Fruit fly (Drosophila melanogaster) whole organism, embryonic: Measurements from ENCODE around the gene unc-119.

Source experiments
- B-H1 ChIP-seq: fragments of 200-800 bp; sonication (Bioruptor generic); IDR thresholded peaks from 3 replicates; pipeline ENCODE4 v1.3.6; 2022; ENCODE audit warnings: missing biosample characterization, missing genetic modification characterization
- CG10209 ChIP-seq: fragments of 200-800 bp; sonication (Bioruptor generic); optimal IDR thresholded peaks from 3 replicates; lab custom pipeline; 2017; ENCODE audit warnings: missing biosample characterization, mild to moderate bottlenecking, missing genetic modification characterization, missing genetic modification reagents
- CG10462 ChIP-seq: fragments of 200-800 bp; sonication (Bioruptor generic); optimal IDR thresholded peaks from 2 replicates; lab custom pipeline; 2016; ENCODE audit warnings: missing biosample characterization, missing genetic modification characterization
- CG10565 ChIP-seq: fragments of 200-800 bp; sonication (Bioruptor generic); optimal IDR thresholded peaks from 3 replicates; lab custom pipeline; 2016; ENCODE audit warnings: missing biosample characterization, mild to moderate bottlenecking, missing genetic modification characterization
- CG11093 ChIP-seq: fragments of 200-800 bp; sonication (Bioruptor generic); IDR thresholded peaks from 3 replicates; pipeline ENCODE4 v1.3.6; 2022; ENCODE audit warnings: missing biosample characterization, missing genetic modification characterization
- CG12155 ChIP-seq: fragments of 200-800 bp; sonication (Bioruptor generic); optimal IDR thresholded peaks from 3 replicates; lab custom pipeline; 2016; ENCODE audit warnings: missing biosample characterization, missing genetic modification characterization
- CG12744 ChIP-seq: fragments of 200-800 bp; sonication (Bioruptor generic); optimal IDR thresholded peaks from 2 replicates; lab custom pipeline; 2016; ENCODE audit warnings: missing biosample characterization, missing genetic modification characterization
- CG13296 ChIP-seq: fragments of 200-800 bp; sonication (Bioruptor generic); optimal IDR thresholded peaks from 3 replicates; lab custom pipeline; 2018; ENCODE audit warnings: missing biosample characterization, mild to moderate bottlenecking, missing genetic modification characterization
- CG14441 ChIP-seq: fragments of 200-800 bp; sonication (Bioruptor generic); IDR thresholded peaks from 2 replicates; pipeline ENCODE4 v1.3.6; 2022; ENCODE audit warnings: missing biosample characterization, missing genetic modification characterization
- CG15601 ChIP-seq: fragments of 200-800 bp; sonication (Bioruptor generic); optimal IDR thresholded peaks from 3 replicates; lab custom pipeline; 2019; ENCODE audit warnings: missing biosample characterization, mild to moderate bottlenecking, missing genetic modification characterization, moderate library complexity
- CG16815 ChIP-seq: fragments of 200-800 bp; sonication (Bioruptor generic); optimal IDR thresholded peaks from 3 replicates; lab custom pipeline; 2017; ENCODE audit warnings: missing biosample characterization, mild to moderate bottlenecking, missing genetic modification characterization
- CG31388 ChIP-seq: fragments of 200-800 bp; sonication (Bioruptor generic); optimal IDR thresholded peaks from 2 replicates; lab custom pipeline; 2016; ENCODE audit warnings: missing biosample characterization, missing genetic modification characterization
- CG5180 ChIP-seq: fragments of 200-800 bp; sonication (Bioruptor generic); optimal IDR thresholded peaks from 3 replicates; lab custom pipeline; 2017; ENCODE audit warnings: missing biosample characterization, missing genetic modification characterization, mild to moderate bottlenecking, moderate library complexity, missing genetic modification reagents
- CG6813 ChIP-seq: fragments of 200-800 bp; sonication (Bioruptor generic); optimal IDR thresholded peaks from 2 replicates; lab custom pipeline; 2017; ENCODE audit warnings: missing biosample characterization, missing genetic modification characterization, mild to moderate bottlenecking, moderate library complexity, missing genetic modification reagents
- CG7357 ChIP-seq: fragments of 200-800 bp; sonication (Bioruptor generic); IDR thresholded peaks from 3 replicates; pipeline ENCODE4 v1.3.6; 2022; ENCODE audit warnings: missing biosample characterization, missing genetic modification characterization
- CG7928 ChIP-seq: fragments of 200-800 bp; sonication (Bioruptor generic); optimal IDR thresholded peaks from 2 replicates; lab custom pipeline; 2017; ENCODE audit warnings: missing biosample characterization, mild to moderate bottlenecking, missing genetic modification characterization
- CG7963 ChIP-seq: fragments of 200-800 bp; sonication (Bioruptor generic); IDR thresholded peaks from 3 replicates; pipeline ENCODE4 v1.3.6; 2022; ENCODE audit warnings: missing biosample characterization, missing genetic modification characterization; ENCODE audit not compliant: partially characterized antibody
- Dll ChIP-seq: fragments of 200-800 bp; sonication (Bioruptor generic); IDR thresholded peaks from 4 replicates; pipeline ENCODE4 v1.3.6; 2022; ENCODE audit warnings: missing biosample characterization, missing genetic modification characterization; ENCODE audit not compliant: partially characterized antibody
- Dref ChIP-seq: fragments of 200-800 bp; sonication (Bioruptor generic); IDR thresholded peaks from 2 replicates; pipeline ENCODE4 v1.3.6; 2022; ENCODE audit warnings: missing biosample characterization, missing genetic modification characterization
- ERR ChIP-seq: fragments of 200-800 bp; sonication (Bioruptor generic); optimal IDR thresholded peaks from 2 replicates; lab custom pipeline; 2016; ENCODE audit warnings: missing biosample characterization, missing genetic modification characterization
- Fer3 ChIP-seq: fragments of 200-800 bp; sonication (Bioruptor generic); optimal IDR thresholded peaks from 2 replicates; lab custom pipeline; 2018; ENCODE audit warnings: missing biosample characterization, mild to moderate bottlenecking, missing genetic modification characterization, moderate library complexity
- MTF-1 ChIP-seq: fragments of 200-800 bp; sonication (Bioruptor generic); optimal IDR thresholded peaks from 2 replicates; lab custom pipeline; 2018; ENCODE audit warnings: missing biosample characterization, mild to moderate bottlenecking, missing genetic modification characterization, borderline replicate concordance
- Neu2 ChIP-seq: fragments of 200-800 bp; sonication (Bioruptor generic); optimal IDR thresholded peaks from 3 replicates; lab custom pipeline; 2016; ENCODE audit warnings: missing biosample characterization, missing genetic modification characterization, borderline replicate concordance
- Nf-YA ChIP-seq: fragments of 200-800 bp; sonication (Bioruptor generic); IDR thresholded peaks from 2 replicates; pipeline ENCODE4 v1.3.6; 2022; ENCODE audit warnings: missing biosample characterization, missing genetic modification characterization
- ap ChIP-seq: fragments of 200-800 bp; sonication (Bioruptor generic); IDR thresholded peaks from 2 replicates; pipeline ENCODE4 v1.3.6; 2022; ENCODE audit warnings: missing biosample characterization, missing genetic modification characterization
- chm ChIP-seq: fragments of 200-800 bp; sonication (Bioruptor generic); IDR thresholded peaks from 2 replicates; pipeline ENCODE4 v1.3.6; 2022; ENCODE audit warnings: missing biosample characterization, missing genetic modification characterization
- chn ChIP-seq: fragments of 200-800 bp; sonication (Bioruptor generic); optimal IDR thresholded peaks from 2 replicates; lab custom pipeline; 2016; ENCODE audit warnings: missing biosample characterization, missing genetic modification characterization
- croc ChIP-seq: fragments of 200-800 bp; sonication (Bioruptor generic); conservative IDR thresholded peaks from 3 replicates; pipeline ENCODE4 v1.3.6; 2022; ENCODE audit warnings: missing biosample characterization, missing genetic modification characterization
- cwo ChIP-seq: fragments of 200-800 bp; sonication (Bioruptor generic); optimal IDR thresholded peaks from 3 replicates; lab custom pipeline; 2017; ENCODE audit warnings: missing biosample characterization, missing genetic modification characterization, mild to moderate bottlenecking, moderate library complexity, missing genetic modification reagents
- dmrt99B ChIP-seq: fragments of 200-800 bp; sonication (Bioruptor generic); optimal IDR thresholded peaks from 2 replicates; lab custom pipeline; 2018; ENCODE audit warnings: missing biosample characterization, mild to moderate bottlenecking, missing genetic modification characterization, moderate library complexity
- dpn ChIP-seq, 2 experiments: fragments of 200-800 bp; sonication (Bioruptor generic); optimal IDR thresholded peaks; 3 replicates each; lab custom pipeline; 2016; ENCODE audit warnings: missing biosample characterization in 2 of 2, missing genetic modification characterization in 2 of 2
- eve ChIP-seq, 2 experiments: fragments of >200 bp; optimal IDR thresholded peaks; 2 replicates each; lab custom pipeline; 2017; ENCODE audit warnings: missing biosample characterization in 2 of 2, missing genetic modification characterization in 2 of 2
- fd3F ChIP-seq: fragments of 200-800 bp; sonication (Bioruptor generic); optimal IDR thresholded peaks from 2 replicates; lab custom pipeline; 2018; ENCODE audit warnings: missing biosample characterization, mild to moderate bottlenecking, missing genetic modification characterization, moderate library complexity
- fd96Cb ChIP-seq: fragments of 200-800 bp; sonication (Bioruptor generic); optimal IDR thresholded peaks from 2 replicates; lab custom pipeline; 2018; ENCODE audit warnings: missing biosample characterization, mild to moderate bottlenecking, missing genetic modification characterization, moderate library complexity
- gem ChIP-seq: fragments of 200-800 bp; sonication (Bioruptor generic); optimal IDR thresholded peaks from 2 replicates; lab custom pipeline; 2019; ENCODE audit warnings: missing biosample characterization, mild to moderate bottlenecking, missing genetic modification characterization, moderate library complexity
- grau ChIP-seq: fragments of 200-800 bp; optimal IDR thresholded peaks from 3 replicates; lab custom pipeline; 2019; ENCODE audit warnings: missing biosample characterization, mild to moderate bottlenecking, missing genetic modification characterization, moderate library complexity
- gt ChIP-seq: fragments of 200-800 bp; sonication (Bioruptor generic); IDR thresholded peaks from 2 replicates; pipeline ENCODE4 v1.3.6; 2022; ENCODE audit warnings: missing biosample characterization, missing genetic modification characterization
- hbn ChIP-seq: fragments of 200-800 bp; sonication (Bioruptor generic); IDR thresholded peaks from 2 replicates; pipeline ENCODE4 v1.3.6; 2022; ENCODE audit warnings: missing biosample characterization, missing genetic modification characterization; ENCODE audit not compliant: partially characterized antibody
- jing ChIP-seq: fragments of 200-800 bp; sonication (Bioruptor generic); optimal IDR thresholded peaks from 2 replicates; lab custom pipeline; 2018; ENCODE audit warnings: missing biosample characterization, mild to moderate bottlenecking, missing genetic modification characterization
- kah ChIP-seq: fragments of 200-800 bp; sonication (Bioruptor generic); optimal IDR thresholded peaks from 2 replicates; lab custom pipeline; 2018; ENCODE audit warnings: missing biosample characterization, mild to moderate bottlenecking, missing genetic modification characterization
- knrl ChIP-seq: fragments of 200-800 bp; sonication (Bioruptor generic); IDR thresholded peaks from 3 replicates; pipeline ENCODE4 v1.3.6; 2022; ENCODE audit warnings: missing biosample characterization, missing genetic modification characterization; ENCODE audit not compliant: partially characterized antibody
- mam ChIP-seq: fragments of 200-800 bp; sonication (Bioruptor generic); optimal IDR thresholded peaks from 3 replicates; lab custom pipeline; 2016; ENCODE audit warnings: missing biosample characterization, missing genetic modification characterization
- scrt ChIP-seq: fragments of 200-800 bp; sonication (Bioruptor generic); optimal IDR thresholded peaks from 2 replicates; lab custom pipeline; 2018; ENCODE audit warnings: missing biosample characterization, mild to moderate bottlenecking, missing genetic modification characterization, moderate library complexity
- sens-2 ChIP-seq: fragments of 200-800 bp; sonication (Bioruptor generic); IDR thresholded peaks from 2 replicates; pipeline ENCODE4 v1.3.6; 2022; ENCODE audit warnings: missing biosample characterization, missing genetic modification characterization
- slbo ChIP-seq: fragments of 200-800 bp; sonication (Bioruptor generic); IDR thresholded peaks from 2 replicates; pipeline ENCODE4 v1.3.6; 2022; ENCODE audit warnings: missing biosample characterization, missing genetic modification characterization
- sna ChIP-seq: fragments of 200-800 bp; sonication (Bioruptor generic); IDR thresholded peaks from 2 replicates; pipeline ENCODE4 v1.3.6; 2022; ENCODE audit warnings: missing biosample characterization, missing genetic modification characterization; ENCODE audit not compliant: partially characterized antibody
- unpg ChIP-seq: fragments of 200-800 bp; sonication (Bioruptor generic); optimal IDR thresholded peaks from 3 replicates; lab custom pipeline; 2018; ENCODE audit warnings: missing biosample characterization, mild to moderate bottlenecking, missing genetic modification characterization, moderate library complexity
- z ChIP-seq: fragments of 200-800 bp; sonication (Bioruptor generic); IDR thresholded peaks from 3 replicates; pipeline ENCODE4 v1.3.6; 2022; ENCODE audit warnings: missing biosample characterization, missing genetic modification characterization

The unc-119 gene

DNA sequence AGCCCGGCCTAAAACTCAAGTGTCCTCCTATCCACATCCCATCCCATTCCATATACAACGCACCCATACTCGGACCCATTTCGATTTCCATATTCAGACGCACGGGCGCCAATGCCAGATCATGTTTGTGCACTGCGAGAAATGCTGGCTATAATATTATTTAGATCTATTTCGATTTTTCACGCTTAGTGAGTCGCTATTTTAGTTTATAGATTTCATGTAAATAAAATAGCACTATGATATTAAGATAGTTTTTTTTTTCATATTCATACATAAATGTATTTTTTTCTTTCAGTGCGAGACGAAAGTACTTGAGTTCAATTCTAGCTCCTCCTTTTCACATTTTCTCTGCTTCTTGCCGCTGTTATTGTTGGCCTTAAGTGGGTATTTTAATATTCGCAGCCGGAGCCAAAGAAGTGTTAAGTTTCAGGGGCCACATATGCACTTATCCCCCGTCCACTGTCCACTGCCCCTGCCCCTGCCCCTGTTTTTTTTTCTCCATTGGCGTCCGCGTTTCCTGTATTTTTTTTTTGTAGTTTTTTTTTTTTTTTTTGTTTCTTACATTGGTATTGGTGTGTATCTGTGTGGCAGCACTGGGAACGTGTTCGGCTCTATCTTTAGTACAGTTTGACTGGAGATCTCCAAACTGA is 877 bp upstream of the unc-119 start (continued):
- TF ChIP-seq CG10209 (GFP tag; lab: Kevin White, UChicago) (peak; percentile 76), Dref (GFP tag; lab: Robert Waterston, UW) (no peak), CG7928 (GFP tag; lab: Kevin White, UChicago) (no peak), kah (peak; percentile 23), sna (GFP tag; lab: Robert Waterston, UW) (no peak), fd96Cb (tag; lab: Kevin White, UChicago) (peak; percentile 83), CG10565 (GFP tag; lab: Kevin White, UChicago) (peak; percentile 41), CG7963 (no peak), chm (GFP tag; lab: Robert Waterston, UW) (peak; percentile 80; the same call in 1 of the 2 replicates), ERR (GFP tag; lab: Kevin White, UChicago) (no peak), dmrt99B (tag; lab: Kevin White, UChicago) (peak; percentile 80), dpn (GFP tag; optimal IDR thresholded peaks at IDR 0.05; lab: Kevin White, UChicago) (peak; percentile 21 to 71), CG6813 (GFP tag; lab: Kevin White, UChicago) (peak; percentile 73), fd3F (GFP tag; lab: Kevin White, UChicago) (no peak), MTF-1 (GFP tag; lab: Kevin White, UChicago) (peak; percentile 74), slbo (GFP tag; lab: Robert Waterston, UW) (no peak), CG16815 (GFP tag; lab: Kevin White, UChicago) (peak; percentile 83), gt (peak; percentile 64), B-H1 (GFP tag; lab: Robert Waterston, UW) (no peak; the same call in 2 of the 3 replicates), cwo (peak; percentile 19), CG5180 (GFP tag; lab: Kevin White, UChicago) (peak; percentile 59), jing (peak; percentile 40), CG7357 (peak; percentile 52; the same call in 1 of the 3 replicates), scrt (GFP tag; lab: Kevin White, UChicago) (peak; percentile 29), Neu2 (GFP tag; lab: Kevin White, UChicago) (no peak), knrl (GFP tag; lab: Robert Waterston, UW) (no peak), Dll (GFP tag; lab: Robert Waterston, UW) (no peak), unpg (GFP tag; lab: Kevin White, UChicago) (peak; percentile 86), CG15601 (tag; lab: Kevin White, UChicago) (peak; percentile 81), eve (GFP tag; optimal IDR thresholded peaks at IDR 0.05; lab: Kevin White, UChicago) (peak in 1 of 2 experiments; percentile 72), Nf-YA (GFP tag; lab: Robert Waterston, UW) (peak; percentile 30; the same call in 1 of the 2 replicates), sens-2 (peak; percentile 77), CG12744 (GFP tag; lab: Kevin White, UChicago) (peak; percentile 11), croc (GFP tag; lab: Robert Waterston, UW) (peak; percentile 79), CG11093 (GFP tag; lab: Robert Waterston, UW) (0 out of 3 replicates have a peak, but pooled peaks have one; percentile 47), Fer3 (tag; lab: Kevin White, UChicago) (peak; percentile 41), z (GFP tag; lab: Robert Waterston, UW) (0 out of 3 replicates have a peak, but pooled peaks have one; percentile 17), mam (peak; percentile 7), gem (tag; lab: Kevin White, UChicago) (peak; percentile 90), CG13296 (GFP tag; lab: Kevin White, UChicago) (peak; percentile 41), CG12155 (GFP tag; lab: Kevin White, UChicago) (peak; percentile 56), chn (GFP tag; lab: Kevin White, UChicago) (peak; percentile 70), CG14441 (0 out of 2 replicates have a peak, but pooled peaks have one; percentile 47), ap (GFP tag; lab: Robert Waterston, UW) (peak; percentile 54; the same call in 1 of the 2 replicates), grau (peak; percentile 69), hbn (no peak), CG10462 (GFP tag; lab: Kevin White, UChicago) (peak; percentile 74), CG31388 (peak; percentile 38)
